Fruit fly (Drosophila melanogaster): ENCODE measurements around the gene sbr.

Gene sbr

dm6 chrX:10846972-10847435 is at the start of gene sbr:
TSS of gene sbr (minus strand) at chrX:10847092.
- no peak for TF ChIP-seq CG17801 (GFP tag; optimal IDR thresholded peaks at IDR 0.05; ENCODE audit: partially characterized antibody)

DNA sequence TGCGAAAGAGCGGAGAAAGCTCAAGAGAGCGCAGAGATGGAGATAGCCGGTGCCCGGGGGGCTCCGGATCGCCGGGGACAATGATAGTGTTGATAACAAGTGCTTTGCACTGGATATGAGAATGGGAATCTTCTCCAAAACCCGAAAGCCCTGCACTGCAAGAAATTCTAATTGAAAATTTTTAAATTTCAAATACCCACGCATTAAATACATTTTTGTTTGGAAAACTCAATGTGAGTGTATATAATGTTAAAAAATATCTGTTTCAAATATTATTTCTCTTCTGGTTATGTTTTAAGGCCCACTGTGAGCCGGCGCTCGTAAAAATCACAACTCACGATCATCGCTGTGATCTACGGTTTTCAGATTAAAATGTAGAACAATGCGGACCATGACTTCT is 46.3 kb upstream of the sbr start:
- peak; percentile 40 for TF ChIP-seq CG17801 (GFP tag; optimal IDR thresholded peaks at IDR 0.05; ENCODE audit: partially characterized antibody)

DNA sequence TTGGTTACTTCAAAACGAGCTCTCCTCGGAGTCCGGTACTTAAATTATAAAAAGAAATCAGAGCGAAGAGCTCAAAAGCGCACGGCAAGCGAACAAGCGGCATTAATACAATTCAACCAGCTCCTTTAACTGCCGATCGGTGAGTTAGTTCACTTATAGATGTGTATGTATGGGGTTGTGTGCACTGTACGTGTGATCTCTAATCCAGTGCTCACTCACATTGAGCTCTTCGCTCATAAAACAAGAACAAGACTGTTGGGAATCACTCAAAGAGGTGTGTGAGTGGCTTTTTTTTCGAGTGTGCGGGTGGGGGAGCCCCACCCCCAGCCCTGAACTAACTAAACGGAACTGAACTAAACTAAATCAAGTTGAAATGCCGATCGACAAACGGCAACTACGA is 44.3 kb upstream of the sbr start, which contains the start of gene Ork1:
TSS of gene Ork1 (minus strand) at position 101 of the 400 bp plus-strand sequence.
- no peak for TF ChIP-seq CG17801 (GFP tag; optimal IDR thresholded peaks at IDR 0.05; ENCODE audit: partially characterized antibody)

- TF ChIP-seq CG17801 (GFP tag; optimal IDR thresholded peaks at IDR 0.05; ENCODE audit: partially characterized antibody): peak; percentile 47
Measured at dm6 chrX:10889955-10890617, 43.2 kb upstream of the sbr start.

- no peak for TF ChIP-seq CG17801 (GFP tag; optimal IDR thresholded peaks at IDR 0.05; ENCODE audit: partially characterized antibody)
Measured at dm6 chrX:10887643-10888042, 40.8 kb upstream of the sbr start.

- no peak for TF ChIP-seq CG17801 (GFP tag; optimal IDR thresholded peaks at IDR 0.05; ENCODE audit: partially characterized antibody)
Measured at dm6 chrX:10886418-10886817, 39.5 kb upstream of the sbr start.

dm6 chrX:10883740-10884139 is 36.8 kb upstream of the sbr start:
- TF ChIP-seq CG17801 (GFP tag; optimal IDR thresholded peaks at IDR 0.05; ENCODE audit: partially characterized antibody): no peak

- no peak for TF ChIP-seq CG17801 (GFP tag; optimal IDR thresholded peaks at IDR 0.05; ENCODE audit: partially characterized antibody)
Measured at dm6 chrX:10882786-10883185, 35.9 kb upstream of the sbr start.

DNA sequence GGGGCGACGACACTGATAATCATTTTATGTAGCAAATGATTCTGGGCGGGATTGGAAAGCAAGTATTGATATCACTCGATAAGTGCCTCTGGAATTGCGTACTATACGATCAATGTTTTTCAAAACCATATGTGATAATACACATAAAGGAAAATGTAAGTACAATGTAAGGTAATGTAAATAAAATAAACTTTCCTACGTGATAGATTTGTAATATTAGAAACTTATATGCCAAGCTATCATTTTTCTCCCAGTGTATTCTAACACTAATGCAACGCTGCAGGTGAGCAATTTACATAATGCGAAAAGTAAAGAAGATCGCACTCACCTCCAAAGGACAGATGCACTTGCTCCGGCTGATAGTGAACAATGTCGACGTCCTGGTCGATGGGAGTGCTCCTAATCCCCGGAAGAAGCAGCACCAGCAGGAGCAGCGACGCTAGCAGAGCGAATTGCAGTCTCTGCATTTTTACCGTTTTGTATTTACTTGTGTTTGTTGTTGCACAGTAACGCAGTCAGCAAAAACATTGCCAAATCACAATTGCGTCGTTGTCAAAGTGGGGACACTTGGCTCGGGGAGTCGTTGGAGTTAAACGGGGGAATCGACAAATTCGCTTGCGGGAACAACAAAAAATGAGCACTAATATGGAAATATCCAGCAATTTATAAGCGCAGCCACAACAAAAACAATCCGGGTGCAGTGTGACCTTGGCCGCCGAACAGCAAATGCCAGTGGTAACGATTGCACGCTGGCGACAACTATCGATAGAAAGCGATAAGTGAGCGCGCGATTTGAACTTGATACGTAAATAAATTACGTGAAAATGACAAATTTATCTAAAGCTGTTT is 30.4 kb upstream of the sbr start, which contains the start of gene CG1637:
TSS of gene CG1637 (minus strand) at position 807 of the 849 bp plus-strand sequence.
- peak; percentile 9 for TF ChIP-seq CG17801 (GFP tag; optimal IDR thresholded peaks at IDR 0.05; ENCODE audit: partially characterized antibody)

- no peak for TF ChIP-seq CG17801 (GFP tag; optimal IDR thresholded peaks at IDR 0.05; ENCODE audit: partially characterized antibody)
Measured at dm6 chrX:10876451-10876850, 29.6 kb upstream of the sbr start.

dm6 chrX:10869045-10869444 is 22.2 kb upstream of the sbr start, which contains the start of gene CG2157:
TSS of gene CG2157 (plus strand) at chrX:10869284.
- no peak for TF ChIP-seq CG17801 (GFP tag; optimal IDR thresholded peaks at IDR 0.05; ENCODE audit: partially characterized antibody)

DNA sequence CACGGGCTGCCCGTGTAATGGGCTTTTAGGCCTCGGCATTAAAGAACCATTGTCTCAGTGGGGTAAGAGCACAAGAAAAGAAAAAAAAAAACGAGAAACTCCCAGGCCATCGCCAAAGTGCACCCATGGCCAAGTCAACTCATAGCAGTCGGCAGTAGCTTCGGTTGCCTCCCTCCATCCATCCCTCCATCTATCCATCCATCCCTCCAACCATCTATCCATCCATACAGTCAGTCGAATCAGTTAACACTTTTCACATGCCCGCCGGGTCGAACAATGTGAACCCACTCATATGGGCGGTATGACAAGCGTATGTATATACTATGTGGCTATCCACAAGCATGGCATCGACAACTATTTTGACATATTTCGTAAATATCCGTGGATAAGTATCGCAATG is 20.8 kb upstream of the sbr start:
- TF ChIP-seq CG17801 (GFP tag; optimal IDR thresholded peaks at IDR 0.05; ENCODE audit: partially characterized antibody): no peak

DNA sequence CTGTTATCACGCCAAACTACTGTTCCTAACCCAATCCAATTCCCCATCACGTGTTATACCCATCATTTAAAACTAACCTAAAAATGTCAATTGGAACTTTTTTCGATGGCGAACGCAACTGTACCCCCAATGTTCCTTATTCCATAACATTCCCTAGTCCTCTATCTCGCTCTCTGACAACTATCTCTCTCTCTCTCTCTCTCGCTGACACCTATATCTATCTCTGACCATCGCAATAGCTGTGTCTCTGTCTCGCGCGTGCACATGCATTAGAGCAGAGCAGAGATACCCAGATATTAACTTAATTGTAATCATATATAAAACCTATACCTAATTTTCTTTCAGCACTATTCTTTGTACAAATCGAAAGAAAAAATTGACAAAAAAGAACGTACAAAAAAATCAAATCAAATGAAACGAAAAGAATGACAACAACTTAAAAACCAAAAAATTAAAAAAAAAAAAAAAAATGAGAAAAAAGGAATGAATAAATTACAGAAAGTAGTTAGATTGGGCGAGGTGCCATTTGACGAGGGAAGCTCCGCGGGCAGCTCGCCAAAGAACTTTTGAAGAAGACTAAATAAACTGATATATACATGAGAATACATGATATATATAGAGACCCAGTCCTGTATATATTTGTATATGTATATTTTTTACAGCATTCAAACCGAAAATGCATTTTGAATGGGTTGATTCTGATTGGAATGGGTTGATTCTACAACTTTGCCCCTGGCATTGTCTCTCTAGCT is 18.9 kb upstream of the sbr start:
- TF ChIP-seq CG17801 (GFP tag; optimal IDR thresholded peaks at IDR 0.05; ENCODE audit: partially characterized antibody): no peak

DNA sequence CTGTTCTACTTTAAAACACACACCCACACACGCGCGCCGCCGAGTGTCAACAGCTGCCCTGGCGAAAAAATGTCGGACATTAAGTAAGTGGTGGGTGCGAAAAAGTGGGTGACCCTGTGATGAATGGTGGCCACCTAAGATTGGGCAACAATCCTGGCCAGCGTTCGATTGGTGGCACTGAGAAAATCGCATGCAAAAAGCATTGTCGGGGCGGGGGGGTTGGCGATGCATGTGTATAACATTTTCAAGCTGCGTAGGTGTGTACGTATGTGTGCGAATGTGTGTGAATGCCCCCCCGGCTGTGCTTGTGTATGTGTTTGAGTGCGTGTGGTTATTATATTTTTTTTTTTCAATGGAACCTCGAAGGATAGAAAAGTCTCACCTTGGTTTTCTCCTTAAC is 11.0 kb upstream of the sbr start:
- TF ChIP-seq CG17801 (GFP tag; optimal IDR thresholded peaks at IDR 0.05; ENCODE audit: partially characterized antibody): no peak

DNA sequence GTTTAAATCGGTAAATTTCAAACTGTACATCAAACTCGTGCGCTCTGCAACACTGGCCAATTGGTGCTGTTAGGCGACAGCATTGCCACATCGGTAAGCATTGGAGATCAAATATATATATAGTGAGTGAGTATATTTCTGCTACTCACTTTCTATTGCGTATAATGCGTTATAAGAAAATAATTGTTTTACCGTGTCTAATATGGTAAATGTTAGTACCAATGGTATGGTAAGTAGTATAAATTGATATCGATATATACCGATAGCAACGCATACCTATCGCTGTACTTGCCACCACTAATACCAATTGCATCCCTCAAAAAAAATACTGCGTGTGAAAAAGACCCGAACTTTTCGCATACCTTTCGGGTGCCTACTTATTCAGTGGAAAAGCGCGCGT is 10.5 kb upstream of the sbr start, which contains the start of the genes sofe and CG2186:
TSS of gene sofe (minus strand) at position 38 of the 400 bp plus-strand sequence.
TSS of gene CG2186 (plus strand) at position 280 of the 400 bp plus-strand sequence.
- peak; percentile 63 for TF ChIP-seq CG17801 (GFP tag; optimal IDR thresholded peaks at IDR 0.05; ENCODE audit: partially characterized antibody)

Measured in ovary, adult (tissue).